Fruit fly (Drosophila melanogaster) whole organism, embryonic: ENCODE results near the gene retm.
A peak's percentile ranks its signal among the peaks of the same experiment; 100 is the strongest.

Source experiments
- Ada2b ChIP-seq: fragments of 200-800 bp; sonication (Bioruptor generic); IDR thresholded peaks from 2 replicates; pipeline ENCODE4 v1.3.6; 2022; ENCODE audit warnings: missing biosample characterization, missing genetic modification characterization
- BtbVII ChIP-seq: fragments of 200-800 bp; sonication (Bioruptor generic); optimal IDR thresholded peaks from 3 replicates; lab custom pipeline; 2017; ENCODE audit warnings: missing biosample characterization, mild to moderate bottlenecking, missing genetic modification characterization
- CG10654 ChIP-seq: fragments of 200-800 bp; sonication (Bioruptor generic); optimal IDR thresholded peaks from 2 replicates; lab custom pipeline; 2016; ENCODE audit warnings: missing biosample characterization, missing genetic modification characterization
- CG10979 ChIP-seq: fragments of 200-800 bp; sonication (Bioruptor generic); optimal IDR thresholded peaks from 2 replicates; lab custom pipeline; 2018; ENCODE audit warnings: missing biosample characterization, mild to moderate bottlenecking, missing genetic modification characterization, moderate library complexity
- CG11456 ChIP-seq: fragments of 200-800 bp; sonication (Bioruptor generic); IDR thresholded peaks from 3 replicates; pipeline ENCODE4 v1.3.6; 2022; ENCODE audit warnings: missing biosample characterization, missing genetic modification characterization
- CG11695 ChIP-seq: fragments of 200-800 bp; sonication (Bioruptor generic); IDR thresholded peaks from 3 replicates; pipeline ENCODE4 v1.3.6; 2022; ENCODE audit warnings: missing biosample characterization, missing genetic modification characterization
- CG12236 ChIP-seq: fragments of 200-800 bp; sonication (Bioruptor generic); optimal IDR thresholded peaks from 2 replicates; lab custom pipeline; 2016; ENCODE audit warnings: missing biosample characterization, missing genetic modification characterization
- CG1233 ChIP-seq: fragments of 200-800 bp; sonication (Bioruptor generic); optimal IDR thresholded peaks from 4 replicates; lab custom pipeline; 2018; ENCODE audit warnings: missing biosample characterization, mild to moderate bottlenecking, missing genetic modification characterization
- CG12744 ChIP-seq: fragments of 200-800 bp; sonication (Bioruptor generic); optimal IDR thresholded peaks from 2 replicates; lab custom pipeline; 2016; ENCODE audit warnings: missing biosample characterization, missing genetic modification characterization
- CG13624 ChIP-seq: fragments of 200-800 bp; sonication (Bioruptor generic); optimal IDR thresholded peaks from 2 replicates; lab custom pipeline; 2016; ENCODE audit warnings: missing biosample characterization, missing genetic modification characterization
- CG14050 ChIP-seq: fragments of 200-800 bp; sonication (Bioruptor generic); IDR thresholded peaks from 3 replicates; pipeline ENCODE4 v1.3.6; 2022; ENCODE audit warnings: missing biosample characterization, missing genetic modification characterization
- CG15514 ChIP-seq: fragments of 200-800 bp; sonication (Bioruptor generic); optimal IDR thresholded peaks from 3 replicates; lab custom pipeline; 2017; ENCODE audit warnings: missing biosample characterization, missing genetic modification characterization, mild to moderate bottlenecking, moderate library complexity, missing genetic modification reagents
- CG31388 ChIP-seq: fragments of 200-800 bp; sonication (Bioruptor generic); optimal IDR thresholded peaks from 2 replicates; lab custom pipeline; 2016; ENCODE audit warnings: missing biosample characterization, missing genetic modification characterization
- CG34224 ChIP-seq: fragments of 200-800 bp; sonication (Bioruptor generic); IDR thresholded peaks from 3 replicates; pipeline ENCODE4 v1.3.6; 2022; ENCODE audit warnings: missing biosample characterization, missing genetic modification characterization; ENCODE audit not compliant: partially characterized antibody
- CG4820 ChIP-seq: fragments of 200-800 bp; sonication (Bioruptor generic); optimal IDR thresholded peaks from 3 replicates; lab custom pipeline; 2016; ENCODE audit warnings: missing biosample characterization, missing genetic modification characterization
- CG6854 ChIP-seq: fragments of 200-800 bp; sonication (Bioruptor generic); optimal IDR thresholded peaks from 3 replicates; lab custom pipeline; 2017; ENCODE audit warnings: missing biosample characterization, mild to moderate bottlenecking, missing genetic modification characterization
- CG7556 ChIP-seq: fragments of 200-800 bp; sonication (Bioruptor generic); optimal IDR thresholded peaks from 2 replicates; lab custom pipeline; 2017; ENCODE audit warnings: missing biosample characterization, mild to moderate bottlenecking, missing genetic modification characterization
- CG7786 ChIP-seq: fragments of 200-800 bp; sonication (Bioruptor generic); optimal IDR thresholded peaks from 2 replicates; lab custom pipeline; 2016; ENCODE audit warnings: missing biosample characterization, missing genetic modification characterization
- CG8478 ChIP-seq: fragments of >200 bp; optimal IDR thresholded peaks from 2 replicates; lab custom pipeline; 2018
- CG9215 ChIP-seq: fragments of 200-800 bp; sonication (Bioruptor generic); IDR thresholded peaks from 2 replicates; pipeline ENCODE4 v1.3.6; 2022; ENCODE audit warnings: missing biosample characterization, missing genetic modification characterization
- CG9876 ChIP-seq: fragments of 200-800 bp; sonication (Bioruptor generic); optimal IDR thresholded peaks from 2 replicates; lab custom pipeline; 2016; ENCODE audit warnings: missing biosample characterization, missing genetic modification characterization
- Dad ChIP-seq: fragments of 200-800 bp; sonication (Bioruptor generic); optimal IDR thresholded peaks from 3 replicates; lab custom pipeline; 2016; ENCODE audit warnings: missing biosample characterization, missing genetic modification characterization
- Doc3 ChIP-seq: fragments of 200-800 bp; sonication (Bioruptor generic); IDR thresholded peaks from 3 replicates; pipeline ENCODE4 v1.3.6; 2022; ENCODE audit warnings: missing biosample characterization, missing genetic modification characterization; ENCODE audit not compliant: partially characterized antibody
- ERR ChIP-seq: fragments of 200-800 bp; sonication (Bioruptor generic); optimal IDR thresholded peaks from 2 replicates; lab custom pipeline; 2016; ENCODE audit warnings: missing biosample characterization, missing genetic modification characterization
- Elba2 ChIP-seq: fragments of 200-800 bp; sonication (Bioruptor generic); optimal IDR thresholded peaks from 3 replicates; lab custom pipeline; 2016; ENCODE audit warnings: missing biosample characterization, missing genetic modification characterization
- Fer2 ChIP-seq: fragments of 200-800 bp; sonication (Bioruptor generic); optimal IDR thresholded peaks from 2 replicates; lab custom pipeline; 2018; ENCODE audit warnings: missing biosample characterization, mild to moderate bottlenecking, missing genetic modification characterization, moderate library complexity
- H15 ChIP-seq: fragments of 200-800 bp; sonication (Bioruptor generic); IDR thresholded peaks from 3 replicates; pipeline ENCODE4 v1.3.6; 2022; ENCODE audit warnings: missing biosample characterization, missing genetic modification characterization
- Hr39 ChIP-seq: fragments of >200 bp; optimal IDR thresholded peaks from 2 replicates; lab custom pipeline; 2017
- Hr51 ChIP-seq, 2 experiments: fragments of 200-800 bp; sonication (Bioruptor generic); optimal IDR thresholded peaks; 2 replicates in 1 of 2; 3 replicates in 1 of 2; lab custom pipeline; 2016 to 2018; ENCODE audit warnings: missing biosample characterization in 2 of 2, missing genetic modification characterization in 2 of 2, mild to moderate bottlenecking in 1 of 2, moderate library complexity in 1 of 2
- MTF-1 ChIP-seq: fragments of 200-800 bp; sonication (Bioruptor generic); optimal IDR thresholded peaks from 2 replicates; lab custom pipeline; 2018; ENCODE audit warnings: missing biosample characterization, mild to moderate bottlenecking, missing genetic modification characterization, borderline replicate concordance
- Mad ChIP-seq: fragments of 200-800 bp; sonication (Bioruptor generic); optimal IDR thresholded peaks from 2 replicates; lab custom pipeline; 2016; ENCODE audit warnings: missing biosample characterization, missing genetic modification characterization
- Opbp ChIP-seq: fragments of 200-800 bp; sonication (Bioruptor generic); IDR thresholded peaks from 3 replicates; pipeline ENCODE4 v1.3.6; 2022; ENCODE audit warnings: missing biosample characterization, missing genetic modification characterization; ENCODE audit not compliant: partially characterized antibody
- Optix ChIP-seq: fragments of 200-800 bp; sonication (Bioruptor generic); IDR thresholded peaks from 3 replicates; pipeline ENCODE4 v1.3.6; 2022; ENCODE audit warnings: missing biosample characterization, missing genetic modification characterization
- Sry-β ChIP-seq: fragments of 200-800 bp; sonication (Bioruptor generic); optimal IDR thresholded peaks from 2 replicates; lab custom pipeline; 2018; ENCODE audit warnings: missing biosample characterization, mild to moderate bottlenecking, missing genetic modification characterization, moderate library complexity
- Stat92E ChIP-seq, 3 experiments: fragments of >200 bp in 2 of 3; fragments of 200-800 bp in 1 of 3; sonication (Bioruptor generic) in 1 of 3; optimal IDR thresholded peaks; 2 replicates each; lab custom pipeline; 2017 to 2019; ENCODE audit warnings: missing biosample characterization in 3 of 3, missing genetic modification characterization in 3 of 3, mild to moderate bottlenecking in 1 of 3, moderate library complexity in 1 of 3
- TFAM ChIP-seq: fragments of 200-800 bp; sonication (Bioruptor generic); optimal IDR thresholded peaks from 2 replicates; lab custom pipeline; 2017; ENCODE audit warnings: missing biosample characterization, missing genetic modification characterization, inconsistent platforms
- Taf1 ChIP-seq: fragments of 200-800 bp; sonication (Bioruptor generic); IDR thresholded peaks from 2 replicates; pipeline ENCODE4 v1.3.6; 2022; ENCODE audit warnings: missing biosample characterization, missing genetic modification characterization
- ato ChIP-seq: fragments of 200-800 bp; sonication (Bioruptor generic); IDR thresholded peaks from 2 replicates; pipeline ENCODE4 v1.3.6; 2022; ENCODE audit warnings: missing biosample characterization, missing genetic modification characterization; ENCODE audit not compliant: partially characterized antibody
- crp ChIP-seq, 2 experiments: fragments of 200-800 bp; sonication (Bioruptor generic); optimal IDR thresholded peaks; 2 replicates in 1 of 2; 3 replicates in 1 of 2; lab custom pipeline; 2017; ENCODE audit warnings: missing biosample characterization in 2 of 2, missing genetic modification characterization in 2 of 2, mild to moderate bottlenecking in 1 of 2, moderate library complexity in 1 of 2
- dan ChIP-seq: fragments of 200-800 bp; sonication (Bioruptor generic); IDR thresholded peaks from 2 replicates; pipeline ENCODE4 v1.3.6; 2022; ENCODE audit warnings: missing biosample characterization, missing genetic modification characterization
- dmrt11E ChIP-seq: fragments of 200-800 bp; sonication (Bioruptor generic); optimal IDR thresholded peaks from 3 replicates; lab custom pipeline; 2018; ENCODE audit warnings: missing biosample characterization, mild to moderate bottlenecking, missing genetic modification characterization, moderate library complexity
- ftz-f1 ChIP-seq: fragments of 200-800 bp; sonication (Bioruptor generic); optimal IDR thresholded peaks from 2 replicates; lab custom pipeline; 2016; ENCODE audit warnings: missing biosample characterization, missing genetic modification characterization
- gcm ChIP-seq: fragments of 200-800 bp; sonication (Bioruptor generic); optimal IDR thresholded peaks from 2 replicates; lab custom pipeline; 2019; ENCODE audit warnings: missing biosample characterization, mild to moderate bottlenecking, missing genetic modification characterization, moderate library complexity
- ham ChIP-seq: fragments of 200-800 bp; sonication (Bioruptor generic); IDR thresholded peaks from 2 replicates; pipeline ENCODE4 v1.3.6; 2022; ENCODE audit warnings: missing biosample characterization, missing genetic modification characterization
- luna ChIP-seq: fragments of 200-800 bp; sonication (Bioruptor generic); optimal IDR thresholded peaks from 2 replicates; lab custom pipeline; 2016; ENCODE audit warnings: missing biosample characterization, missing genetic modification characterization
- mirr ChIP-seq: fragments of 200-800 bp; sonication (Bioruptor generic); optimal IDR thresholded peaks from 3 replicates; lab custom pipeline; 2018; ENCODE audit warnings: missing biosample characterization, mild to moderate bottlenecking, missing genetic modification characterization
- pho ChIP-seq: fragments of 200-800 bp; sonication (Bioruptor generic); optimal IDR thresholded peaks from 2 replicates; lab custom pipeline; 2016; ENCODE audit warnings: missing biosample characterization, missing genetic modification characterization
- row ChIP-seq: fragments of 200-800 bp; sonication (Bioruptor generic); IDR thresholded peaks from 3 replicates; pipeline ENCODE4 v1.3.6; 2022; ENCODE audit warnings: missing biosample characterization, missing genetic modification characterization
- slou ChIP-seq: fragments of 200-800 bp; sonication (Bioruptor generic); optimal IDR thresholded peaks from 3 replicates; lab custom pipeline; 2016; ENCODE audit warnings: missing biosample characterization, missing genetic modification characterization
- tio ChIP-seq: fragments of 200-800 bp; sonication (Bioruptor generic); optimal IDR thresholded peaks from 2 replicates; lab custom pipeline; 2017; ENCODE audit warnings: missing biosample characterization, missing genetic modification characterization, inconsistent platforms
- zfh1 ChIP-seq: fragments of 200-800 bp; sonication (Bioruptor generic); IDR thresholded peaks from 3 replicates; pipeline ENCODE4 v1.3.6; 2022; ENCODE audit warnings: missing biosample characterization, missing genetic modification characterization

The retm gene

DNA sequence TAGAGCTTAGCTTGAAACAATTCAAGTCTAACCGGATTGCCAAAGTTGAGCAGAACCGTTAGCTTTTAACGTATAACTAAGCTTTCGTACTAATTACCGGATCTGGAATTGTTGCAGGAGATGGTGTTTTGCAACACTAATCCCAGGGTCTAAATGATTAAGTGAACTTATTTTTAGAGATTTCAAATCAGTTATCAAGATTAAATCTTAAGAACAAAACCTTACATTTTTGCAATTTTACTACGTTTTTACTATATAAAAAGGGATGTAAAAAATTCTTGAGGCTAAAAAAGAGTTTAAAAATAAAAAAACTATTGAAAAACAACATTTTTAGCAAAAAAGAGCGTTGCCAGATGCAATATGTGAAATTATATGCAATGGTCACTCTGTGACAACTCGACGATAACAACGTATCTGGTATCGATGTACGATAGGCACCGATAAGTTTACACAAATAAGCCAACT lies 33.0 kb upstream of the retm start, which contains the start of the genes KFase and epsilonCOP (continued):
- TF ChIP-seq Ada2b (GFP tag; lab: Robert Waterston, UW) (no peak), CG8478 (lab: Kevin White, UChicago) (no peak), pho (GFP tag; lab: Kevin White, UChicago) (peak; percentile 54), CG14050 (GFP tag; lab: Robert Waterston, UW) (0 out of 3 replicates have a peak, but pooled peaks have one; percentile 26), CG15514 (GFP tag; lab: Kevin White, UChicago) (peak; percentile 96), TFAM (GFP tag; lab: Kevin White, UChicago) (no peak), Fer2 (tag; lab: Kevin White, UChicago) (peak; percentile 29), CG10654 (GFP tag; lab: Kevin White, UChicago) (peak; percentile 44), CG11695 (no peak), Sry-β (GFP tag; lab: Kevin White, UChicago) (no peak), CG13624 (peak; percentile 73), ato (GFP tag; lab: Robert Waterston, UW) (peak; percentile 63; the same call in 1 of the 2 replicates), CG10979 (tag; lab: Kevin White, UChicago) (peak; percentile 31), CG31388 (GFP tag; lab: Kevin White, UChicago) (no peak), CG9876 (peak; percentile 40), zfh1 (GFP tag; lab: Robert Waterston, UW) (no peak), mirr (GFP tag; lab: Kevin White, UChicago) (peak; percentile 21), Elba2 (GFP tag; lab: Kevin White, UChicago) (peak; percentile 4), ftz-f1 (GFP tag; lab: Kevin White, UChicago) (no peak), CG7786 (GFP tag; lab: Kevin White, UChicago) (peak; percentile 47), CG1233 (GFP tag; lab: Kevin White, UChicago) (peak; percentile 33), dmrt11E (no peak), CG11456 (GFP tag; lab: Robert Waterston, UW) (0 out of 3 replicates have a peak, but pooled peaks have one; percentile 52), Mad (peak; percentile 37), BtbVII (GFP tag; lab: Kevin White, UChicago) (peak; percentile 36), tio (GFP tag; lab: Kevin White, UChicago) (no peak), ham (no peak), MTF-1 (no peak), crp (GFP tag; optimal IDR thresholded peaks at IDR 0.05; lab: Kevin White, UChicago) (peak in 1 of 2 experiments; percentile 23), CG6854 (no peak), CG7556 (GFP tag; lab: Kevin White, UChicago) (peak; percentile 55), CG34224 (GFP tag; lab: Robert Waterston, UW) (peak; percentile 83), ERR (peak; percentile 43), row (GFP tag; lab: Robert Waterston, UW) (peak; percentile 68), H15 (GFP tag; lab: Robert Waterston, UW) (no peak), Optix (GFP tag; lab: Robert Waterston, UW) (no peak), Doc3 (GFP tag; lab: Robert Waterston, UW) (no peak; the same call in 2 of the 3 replicates), Hr51 (GFP tag; optimal IDR thresholded peaks at IDR 0.05; lab: Kevin White, UChicago) (peak; percentile 56 to 61), Dad (peak; percentile 50), Taf1 (no peak), luna (GFP tag; lab: Kevin White, UChicago) (no peak), CG9215 (peak; percentile 73), CG4820 (GFP tag; lab: Kevin White, UChicago) (peak; percentile 46), CG12744 (GFP tag; lab: Kevin White, UChicago) (peak; percentile 50), gcm (GFP tag; lab: Kevin White, UChicago) (peak; percentile 49), Opbp (GFP tag; lab: Robert Waterston, UW) (peak; percentile 75; the same call in 2 of the 3 replicates), Stat92E (GFP tag; optimal IDR thresholded peaks at IDR 0.05; lab: Kevin White, UChicago) (no peak), dan (GFP tag; lab: Robert Waterston, UW) (no peak), CG12236 (peak; percentile 44), Hr39 (lab: Kevin White, UChicago) (no peak), slou (GFP tag; lab: Kevin White, UChicago) (peak; percentile 39)
